Worm (Caenorhabditis elegans) whole organism, L3 larva: ENCODE measurements around the gene dagl-2.

ENCODE experiments used
- elt-1 ChIP-seq: fragments of 150-350 bp; optimal IDR thresholded peaks from 2 replicates; lab custom pipeline; 2014; ENCODE audit warnings: missing biosample characterization, missing genetic modification characterization
- elt-3 ChIP-seq, 3 experiments: fragments of 150-350 bp in 1 of 3; sonication (generic microtip) in 2 of 3; optimal IDR thresholded peaks; 2 replicates in 2 of 3; 4 replicates in 1 of 3; lab custom pipeline; 2014 to 2017; ENCODE audit warnings: missing biosample characterization in 3 of 3, missing genetic modification characterization in 3 of 3
- lin-39 ChIP-seq: fragments of 150-350 bp; optimal IDR thresholded peaks from 2 replicates; lab custom pipeline; 2018; ENCODE audit warnings: missing biosample characterization, missing genetic modification reagents, missing genetic modification characterization
- nhr-25 ChIP-seq: sonication (generic microtip); optimal IDR thresholded peaks from 2 replicates; lab custom pipeline; 2017; ENCODE audit warnings: missing biosample characterization, missing genetic modification characterization

DNA sequence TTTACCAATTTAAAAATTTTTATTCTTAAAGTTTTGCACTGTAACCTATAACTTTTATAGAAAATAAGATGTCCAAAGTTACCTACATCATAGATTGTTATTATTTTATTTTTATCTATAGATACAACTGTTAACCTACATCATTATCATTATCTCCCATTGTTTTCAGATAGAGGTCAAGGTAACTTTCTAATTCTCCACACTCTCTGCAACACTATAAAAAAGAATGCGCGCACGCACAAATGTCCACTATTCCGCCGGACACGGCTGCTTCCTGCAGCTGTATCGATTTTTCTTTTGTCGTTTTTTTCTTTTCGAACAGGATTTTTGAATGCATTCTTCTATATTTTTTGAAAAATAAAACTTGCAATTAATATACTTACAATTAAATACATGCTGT, 10.4 kb downstream of the dagl-2 start:
- TF ChIP-seq elt-1 (tag; lab: Kevin White, UChicago), result no peak
- TF ChIP-seq elt-3 (tag; optimal IDR thresholded peaks at IDR 0.05; lab: Kevin White, UChicago), result no peak
- no peak for TF ChIP-seq lin-39
- peak; percentile 7 for TF ChIP-seq nhr-25 (tag; lab: Kevin White, UChicago)
